Worm (Caenorhabditis elegans) whole organism, L4 larva: Measurements from ENCODE around the gene F15D4.5.

ENCODE experiments used
- D1046.2 ChIP-seq: fragments of 200-800 bp; sonication (Bioruptor generic); IDR thresholded peaks from 2 replicates; pipeline ENCODE4 v1.3.6; 2022; ENCODE audit warnings: missing genetic modification characterization, missing compliant biosample characterization
- F10B5.3 ChIP-seq: sonication (generic microtip); optimal IDR thresholded peaks from 2 replicates; lab custom pipeline; 2016; ENCODE audit warnings: mild to moderate bottlenecking, missing genetic modification characterization, missing compliant biosample characterization
- F37D6.2 ChIP-seq: sonication (generic microtip); optimal IDR thresholded peaks from 2 replicates; lab custom pipeline; 2016; ENCODE audit warnings: mild to moderate bottlenecking, missing genetic modification characterization, missing compliant biosample characterization
- F44E2.7 ChIP-seq: fragments of 200-800 bp; sonication (Bioruptor generic); IDR thresholded peaks from 2 replicates; pipeline ENCODE4 v2.1.2; 2022; ENCODE audit warnings: missing genetic modification characterization, missing compliant biosample characterization
- F49E8.2 ChIP-seq: sonication (generic microtip); optimal IDR thresholded peaks from 2 replicates; lab custom pipeline; 2016; ENCODE audit warnings: missing compliant biosample characterization, mild to moderate bottlenecking, missing genetic modification characterization, borderline replicate concordance
- R02D3.7 ChIP-seq: fragments of 150-350 bp; sonication (generic microtip); optimal IDR thresholded peaks from 3 replicates; lab custom pipeline; 2014; ENCODE audit warnings: missing biosample characterization, missing genetic modification characterization
- T20F7.1 ChIP-seq: fragments of 200-800 bp; sonication (Bioruptor generic); optimal IDR thresholded peaks from 2 replicates; lab custom pipeline; 2018; ENCODE audit warnings: mild to moderate bottlenecking, missing genetic modification characterization, missing compliant biosample characterization
- Y48G9A.11 ChIP-seq: fragments of 200-800 bp; sonication (Bioruptor generic); IDR thresholded peaks from 2 replicates; pipeline ENCODE4 v1.3.6; 2022; ENCODE audit warnings: missing genetic modification reagents, missing genetic modification characterization, missing compliant biosample characterization
- ZK546.5 ChIP-seq, 2 experiments: sonication (generic microtip); optimal IDR thresholded peaks; 2 replicates each; lab custom pipeline; 2017; ENCODE audit warnings: missing biosample characterization in 2 of 2, missing genetic modification characterization in 2 of 2
- aha-1 ChIP-seq: fragments of 150-350 bp; peaks from one replicate; lab custom pipeline; 2014; ENCODE audit warnings: missing biosample characterization, missing genetic modification characterization
- aly-2 ChIP-seq: sonication (generic microtip); optimal IDR thresholded peaks from 2 replicates; lab custom pipeline; 2018; ENCODE audit warnings: missing biosample characterization, missing genetic modification characterization
- ceh-28 ChIP-seq: fragments of 150-350 bp; optimal IDR thresholded peaks from 2 replicates; lab custom pipeline; 2014; ENCODE audit warnings: missing biosample characterization, missing genetic modification reagents, missing genetic modification characterization
- ceh-82 ChIP-seq: sonication (generic microtip); optimal IDR thresholded peaks from 2 replicates; lab custom pipeline; 2017; ENCODE audit warnings: missing biosample characterization, missing genetic modification characterization
- ces-1 ChIP-seq: fragments of 150-350 bp; sonication (generic microtip); optimal IDR thresholded peaks from 4 replicates; lab custom pipeline; 2014; ENCODE audit warnings: missing biosample characterization, missing genetic modification reagents, missing genetic modification characterization
- cey-2 ChIP-seq: sonication (generic microtip); optimal IDR thresholded peaks from 3 replicates; lab custom pipeline; 2017; ENCODE audit warnings: missing genetic modification characterization, mild to moderate bottlenecking, missing compliant biosample characterization, antibody characterized with exemption, borderline replicate concordance; ENCODE audit not compliant: insufficient read depth
- daf-16 ChIP-seq, 3 experiments: sonication (generic microtip); optimal IDR thresholded peaks; 2 replicates each; lab custom pipeline; 2016 to 2017; ENCODE audit warnings: missing genetic modification characterization in 3 of 3, missing genetic modification reagents in 3 of 3, mild to moderate bottlenecking in 2 of 3, missing compliant biosample characterization in 2 of 3, missing biosample characterization in 1 of 3, moderate library complexity in 1 of 3
- dmd-9 ChIP-seq: fragments of 200-800 bp; sonication (Bioruptor generic); IDR thresholded peaks from 2 replicates; pipeline ENCODE4 v1.3.6; 2022; ENCODE audit warnings: missing genetic modification reagents, missing genetic modification characterization, missing compliant biosample characterization
- duxl-1 ChIP-seq: sonication (generic microtip); optimal IDR thresholded peaks from 2 replicates; lab custom pipeline; 2016; ENCODE audit warnings: mild to moderate bottlenecking, missing genetic modification characterization, moderate library complexity, missing compliant biosample characterization; ENCODE audit not compliant: poor library complexity
- dve-1 ChIP-seq: sonication (generic microtip); optimal IDR thresholded peaks from 2 replicates; lab custom pipeline; 2017; ENCODE audit warnings: antibody characterized with exemption, mild to moderate bottlenecking, missing genetic modification characterization, missing compliant biosample characterization; ENCODE audit not compliant: insufficient read depth
- egl-27 ChIP-seq: sonication (generic microtip); optimal IDR thresholded peaks from 3 replicates; lab custom pipeline; 2017; ENCODE audit warnings: missing biosample characterization, missing genetic modification reagents, missing genetic modification characterization
- egl-43 ChIP-seq: fragments of 200-800 bp; sonication (Bioruptor generic); IDR thresholded peaks from 2 replicates; pipeline ENCODE4 v1.3.6; 2022; ENCODE audit warnings: missing genetic modification reagents, missing genetic modification characterization, missing compliant biosample characterization
- hlh-30 ChIP-seq: sonication (generic microtip); optimal IDR thresholded peaks from 2 replicates; lab custom pipeline; 2017; ENCODE audit warnings: antibody characterized with exemption, mild to moderate bottlenecking, missing genetic modification characterization, missing compliant biosample characterization; ENCODE audit not compliant: insufficient read depth
- lin-1 ChIP-seq: fragments of 200-800 bp; sonication (Bioruptor generic); IDR thresholded peaks from 2 replicates; pipeline ENCODE4 v1.3.6; 2022; ENCODE audit warnings: missing genetic modification reagents, missing genetic modification characterization, missing compliant biosample characterization
- lin-13 ChIP-seq: fragments of 150-350 bp; optimal IDR thresholded peaks from 2 replicates; lab custom pipeline; 2014; ENCODE audit warnings: missing biosample characterization, missing genetic modification reagents, missing genetic modification characterization
- lin-29 ChIP-seq: fragments of 200-800 bp; sonication (Bioruptor generic); IDR thresholded peaks from 2 replicates; pipeline ENCODE4 v1.3.6; 2022; ENCODE audit warnings: missing genetic modification reagents, missing genetic modification characterization, missing compliant biosample characterization
- lir-3 ChIP-seq: sonication (generic microtip); optimal IDR thresholded peaks from 2 replicates; lab custom pipeline; 2016; ENCODE audit warnings: mild to moderate bottlenecking, missing genetic modification characterization, missing compliant biosample characterization
- lsy-2 ChIP-seq, 2 experiments: fragments of 150-350 bp in 1 of 2; sonication (generic microtip) in 1 of 2; optimal IDR thresholded peaks; 2 replicates each; lab custom pipeline; 2014 to 2017; ENCODE audit warnings: missing biosample characterization in 2 of 2, missing genetic modification characterization in 2 of 2
- mdt-29 ChIP-seq: fragments of 200-800 bp; sonication (Bioruptor generic); IDR thresholded peaks from 2 replicates; pipeline ENCODE4 v1.3.6; 2022; ENCODE audit warnings: missing genetic modification reagents, missing genetic modification characterization, missing compliant biosample characterization
- mep-1 ChIP-seq: fragments of 150-350 bp; sonication (generic microtip); optimal IDR thresholded peaks from 3 replicates; lab custom pipeline; 2014; ENCODE audit warnings: missing biosample characterization, missing genetic modification characterization
- mes-2 ChIP-seq: sonication (generic microtip); optimal IDR thresholded peaks from 2 replicates; lab custom pipeline; 2016; ENCODE audit warnings: missing genotype, mild to moderate bottlenecking, missing genetic modification characterization, missing compliant biosample characterization; ENCODE audit not compliant: poor library complexity, severe bottlenecking
- mxl-2 ChIP-seq: fragments of 200-800 bp; sonication (Bioruptor generic); conservative IDR thresholded peaks from 2 replicates; pipeline ENCODE4 v1.3.6; 2022; ENCODE audit warnings: missing genetic modification reagents, missing genetic modification characterization, missing compliant biosample characterization
- mxl-3 ChIP-seq: fragments of 200-800 bp; sonication (Bioruptor generic); optimal IDR thresholded peaks from 2 replicates; lab custom pipeline; 2018; ENCODE audit warnings: mild to moderate bottlenecking, missing genetic modification characterization, missing compliant biosample characterization
- nhr-10 ChIP-seq: fragments of 150-350 bp; optimal IDR thresholded peaks from 2 replicates; lab custom pipeline; 2014; ENCODE audit warnings: missing biosample characterization, missing genetic modification characterization
- nhr-11 ChIP-seq: fragments of 150-350 bp; optimal IDR thresholded peaks from 2 replicates; lab custom pipeline; 2014; ENCODE audit warnings: missing biosample characterization, missing genetic modification characterization
- nhr-237 ChIP-seq: sonication (generic microtip); optimal IDR thresholded peaks from 2 replicates; lab custom pipeline; 2017; ENCODE audit warnings: missing biosample characterization, missing genetic modification characterization
- nhr-25 ChIP-seq: sonication (generic microtip); optimal IDR thresholded peaks from 2 replicates; lab custom pipeline; 2017; ENCODE audit warnings: missing genetic modification characterization, mild to moderate bottlenecking, missing compliant biosample characterization, antibody characterized with exemption, moderate library complexity, borderline replicate concordance; ENCODE audit not compliant: insufficient read depth
- nhr-41 ChIP-seq: fragments of 200-800 bp; sonication (Bioruptor generic); IDR thresholded peaks from 2 replicates; pipeline ENCODE4 v1.3.6; 2022; ENCODE audit warnings: missing genetic modification reagents, missing genetic modification characterization, missing compliant biosample characterization
- nhr-42 ChIP-seq: fragments of 200-800 bp; sonication (Bioruptor generic); IDR thresholded peaks from 2 replicates; pipeline ENCODE4 v1.3.6; 2022; ENCODE audit warnings: missing genetic modification characterization, missing compliant biosample characterization
- nhr-48 ChIP-seq: sonication (generic microtip); optimal IDR thresholded peaks from 2 replicates; lab custom pipeline; 2016; ENCODE audit warnings: mild to moderate bottlenecking, missing genetic modification characterization, missing compliant biosample characterization
- rbr-2 ChIP-seq: sonication (generic microtip); optimal IDR thresholded peaks from 2 replicates; lab custom pipeline; 2016; ENCODE audit warnings: missing genotype, missing genetic modification characterization, missing compliant biosample characterization
- skn-1 ChIP-seq: fragments of 150-350 bp; optimal IDR thresholded peaks from 2 replicates; lab custom pipeline; 2014; ENCODE audit warnings: missing biosample characterization, missing genetic modification characterization
- snpc-4 ChIP-seq: fragments of 150-350 bp; optimal IDR thresholded peaks from 2 replicates; lab custom pipeline; 2014; ENCODE audit warnings: missing biosample characterization, missing genetic modification characterization
- spr-1 ChIP-seq: sonication (generic microtip); optimal IDR thresholded peaks from 2 replicates; lab custom pipeline; 2016; ENCODE audit warnings: mild to moderate bottlenecking, missing genetic modification characterization, missing compliant biosample characterization
- tra-1 ChIP-seq: fragments of 200-800 bp; sonication (Bioruptor generic); IDR thresholded peaks from 2 replicates; pipeline ENCODE4 v1.3.6; 2022; ENCODE audit warnings: missing genetic modification reagents, missing genetic modification characterization, missing compliant biosample characterization
- unc-62 ChIP-seq, 3 experiments: fragments of 150-350 bp in 1 of 3; sonication (generic microtip); optimal IDR thresholded peaks in 2 of 3; peaks in 1 of 3; 1 replicate in 1 of 3; 2 replicates in 2 of 3; lab custom pipeline; 2014 to 2017; ENCODE audit warnings: missing biosample characterization in 3 of 3, missing genetic modification characterization in 3 of 3, missing genetic modification reagents in 3 of 3, missing genotype in 1 of 3
- vab-7 ChIP-seq: fragments of 200-800 bp; sonication (Bioruptor generic); IDR thresholded peaks from 2 replicates; pipeline ENCODE4 v1.3.6; 2022; ENCODE audit warnings: missing genetic modification reagents, missing genetic modification characterization, missing compliant biosample characterization
- zag-1 ChIP-seq: fragments of 150-350 bp; optimal IDR thresholded peaks from 2 replicates; lab custom pipeline; 2014; ENCODE audit warnings: missing biosample characterization, missing genetic modification characterization
- zfp-3 ChIP-seq: fragments of 200-800 bp; sonication (Bioruptor generic); conservative IDR thresholded peaks from 2 replicates; pipeline ENCODE4 v1.3.6; 2022; ENCODE audit warnings: missing genetic modification reagents, missing genetic modification characterization, missing compliant biosample characterization
- ztf-11 ChIP-seq: fragments of 150-350 bp; optimal IDR thresholded peaks from 2 replicates; lab custom pipeline; 2014; ENCODE audit warnings: missing biosample characterization, missing genetic modification characterization

The F15D4.5 gene

DNA sequence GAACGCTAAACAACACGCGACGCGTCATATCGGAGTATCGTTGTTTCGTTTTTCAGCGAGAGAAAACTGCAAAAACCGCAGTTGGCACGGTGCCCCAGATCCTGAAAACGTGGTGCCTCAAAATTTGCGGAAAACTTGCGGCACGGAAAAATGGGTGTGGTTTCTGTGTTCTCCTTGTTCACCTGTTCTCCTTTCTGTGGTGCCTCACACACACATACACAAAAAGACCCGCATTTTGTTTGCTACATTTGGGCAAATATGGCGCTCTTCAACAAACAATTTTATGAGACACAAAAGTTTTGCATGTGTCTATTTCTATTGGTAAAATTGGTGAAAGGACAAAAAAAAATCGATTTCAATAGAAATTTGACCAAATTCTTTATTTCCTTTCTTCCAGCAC, 46.3 kb upstream of the F15D4.5 start (continued):
- TF ChIP-seq nhr-42 (GFP tag; lab: Robert Waterston, UW) (no peak), unc-62 (GFP tag; optimal IDR thresholded peaks at IDR 0.05 in 1 of 2; lab: Kevin White, UChicago) (peak in 1 of 2 experiments; percentile 61), unc-62 (tag; optimal IDR thresholded peaks at IDR 0.05; lab: Kevin White, UChicago) (no peak), aly-2 (tag; lab: Kevin White, UChicago) (no peak), F44E2.7 (GFP tag; lab: Robert Waterston, UW) (no peak), ztf-11 (tag; lab: Kevin White, UChicago) (no peak), zfp-3 (GFP tag; lab: Robert Waterston, UW) (no peak), lir-3 (no peak), nhr-25 (tag; lab: Kevin White, UChicago) (no peak), R02D3.7 (tag; lab: Kevin White, UChicago) (no peak), lsy-2 (tag; optimal IDR thresholded peaks at IDR 0.05; lab: Kevin White, UChicago) (peak in 1 of 2 experiments; percentile 5), spr-1 (no peak), nhr-48 (no peak), nhr-237 (tag; lab: Kevin White, UChicago) (no peak), aha-1 (tag; lab: Kevin White, UChicago) (peak; percentile 46), F49E8.2 (tag; lab: Kevin White, UChicago) (no peak), dmd-9 (GFP tag; lab: Robert Waterston, UW) (no peak), mep-1 (tag; lab: Kevin White, UChicago) (peak; percentile 14), ces-1 (no peak), zag-1 (tag; lab: Kevin White, UChicago) (no peak), dve-1 (tag; lab: Kevin White, UChicago) (peak; percentile 25), nhr-41 (GFP tag; lab: Robert Waterston, UW) (no peak), tra-1 (GFP tag; lab: Robert Waterston, UW) (no peak), mes-2 (tag; lab: Kevin White, UChicago) (peak; percentile 44), nhr-10 (tag; lab: Kevin White, UChicago) (no peak), mxl-2 (GFP tag; lab: Robert Waterston, UW) (no peak), rbr-2 (tag; lab: Kevin White, UChicago) (no peak), egl-43 (GFP tag; lab: Robert Waterston, UW) (no peak), T20F7.1 (GFP tag; lab: Kevin White, UChicago) (peak; percentile 53), lin-13 (GFP tag; lab: Kevin White, UChicago) (no peak), duxl-1 (tag; lab: Kevin White, UChicago) (no peak), ZK546.5 (tag; optimal IDR thresholded peaks at IDR 0.05; lab: Kevin White, UChicago) (no peak), lin-1 (GFP tag; lab: Robert Waterston, UW) (no peak), Y48G9A.11 (GFP tag; lab: Robert Waterston, UW) (peak; percentile 31; the same call in 1 of the 2 replicates), lin-29 (no peak), F10B5.3 (tag; lab: Kevin White, UChicago) (no peak), cey-2 (tag; lab: Kevin White, UChicago) (no peak)

DNA sequence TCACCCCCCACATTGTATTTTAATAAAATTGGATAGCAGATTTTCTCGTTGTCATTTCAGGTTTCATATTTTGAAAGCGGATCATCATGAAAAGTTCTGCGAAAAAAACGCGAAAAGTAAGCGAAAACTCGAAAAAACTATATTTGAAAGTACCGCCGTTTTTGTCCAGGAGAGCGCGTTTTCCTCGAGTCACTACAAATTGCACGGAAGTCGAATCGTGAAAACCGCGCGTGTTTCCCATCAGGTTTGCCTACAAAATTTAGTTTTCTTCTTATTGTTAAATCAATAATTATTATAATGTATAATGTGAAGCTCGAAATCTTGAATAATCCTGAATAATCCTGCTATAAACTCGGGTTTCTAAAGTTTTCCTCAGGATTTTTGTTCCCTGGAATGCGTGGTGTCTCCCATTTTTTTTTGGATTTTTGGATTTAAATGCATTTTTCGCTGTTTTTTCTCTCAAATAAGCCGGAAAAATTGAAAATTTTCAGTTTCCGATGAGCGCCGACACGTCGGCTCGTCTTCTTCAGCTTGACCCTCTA, 45.4 kb upstream of the F15D4.5 start, which contains the start of gene btf-1:
Gene btf-1, plus strand, starts transcription at position 492 of the 542 bp plus-strand sequence.
- TF ChIP-seq skn-1 (tag; lab: Kevin White, UChicago): no peak
- 0 out of 2 replicates have a peak, but pooled peaks have one; percentile 38 for TF ChIP-seq egl-43 (GFP tag; lab: Robert Waterston, UW)
- TF ChIP-seq F37D6.2 (tag; lab: Kevin White, UChicago): peak; percentile 52
- TF ChIP-seq vab-7 (GFP tag; lab: Robert Waterston, UW): no peak
- no peak for TF ChIP-seq mxl-3 (GFP tag; lab: Kevin White, UChicago)
- peak; percentile 76 for TF ChIP-seq rbr-2 (tag; lab: Kevin White, UChicago)
- TF ChIP-seq hlh-30: peak; percentile 36
- peak; percentile 16 for TF ChIP-seq snpc-4 (tag; lab: Kevin White, UChicago)
- TF ChIP-seq mdt-29 (GFP tag; lab: Robert Waterston, UW): no peak
- TF ChIP-seq egl-27 (tag; lab: Kevin White, UChicago): no peak
- TF ChIP-seq daf-16 (GFP tag; optimal IDR thresholded peaks at IDR 0.05; lab: Kevin White, UChicago): peak in 1 of 2 experiments; percentile 15
- peak; percentile 65 for TF ChIP-seq daf-16 (tag; optimal IDR thresholded peaks at IDR 0.05; lab: Kevin White, UChicago)
- no peak for TF ChIP-seq aly-2 (tag; lab: Kevin White, UChicago)
- no peak for TF ChIP-seq D1046.2 (GFP tag; lab: Robert Waterston, UW)
- no peak for TF ChIP-seq F44E2.7 (GFP tag; lab: Robert Waterston, UW)
- TF ChIP-seq lin-29: no peak
- no peak for TF ChIP-seq ceh-28 (tag; lab: Kevin White, UChicago)
- TF ChIP-seq ceh-82 (tag; lab: Kevin White, UChicago): no peak
- TF ChIP-seq nhr-11 (tag; lab: Kevin White, UChicago): peak; percentile 52
